Worm (Caenorhabditis elegans) whole organism, L3 larva: ENCODE results near the gene dhgd-1.

Source experiments
- R02D3.7 ChIP-seq: fragments of 150-350 bp; optimal IDR thresholded peaks from 2 replicates; lab custom pipeline; 2014; ENCODE audit warnings: missing biosample characterization, missing genetic modification characterization
- ZK546.5 ChIP-seq: sonication (generic microtip); optimal IDR thresholded peaks from 2 replicates; lab custom pipeline; 2017; ENCODE audit warnings: missing biosample characterization, missing genetic modification characterization
- aly-2 ChIP-seq: fragments of 150-350 bp; optimal IDR thresholded peaks from 2 replicates; lab custom pipeline; 2014; ENCODE audit warnings: missing biosample characterization, missing genetic modification characterization
- ceh-16 ChIP-seq: sonication (generic microtip); optimal IDR thresholded peaks from 2 replicates; lab custom pipeline; 2017; ENCODE audit warnings: missing biosample characterization, missing genetic modification characterization
- ceh-28 ChIP-seq: fragments of 150-350 bp; optimal IDR thresholded peaks from 2 replicates; lab custom pipeline; 2014; ENCODE audit warnings: missing biosample characterization, missing genetic modification reagents, missing genetic modification characterization
- ceh-82 ChIP-seq: fragments of 150-350 bp; optimal IDR thresholded peaks from 2 replicates; lab custom pipeline; 2014; ENCODE audit warnings: missing biosample characterization, missing genetic modification characterization
- ceh-9 ChIP-seq: sonication (generic microtip); optimal IDR thresholded peaks from 2 replicates; lab custom pipeline; 2018; ENCODE audit warnings: missing biosample characterization, missing genetic modification characterization
- daf-12 ChIP-seq: fragments of 150-350 bp; optimal IDR thresholded peaks from 2 replicates; lab custom pipeline; 2014; ENCODE audit warnings: missing biosample characterization, missing genetic modification reagents, missing genetic modification characterization
- egl-27 ChIP-seq: sonication (generic microtip); optimal IDR thresholded peaks from 4 replicates; lab custom pipeline; 2017; ENCODE audit warnings: missing biosample characterization, missing genetic modification reagents, missing genetic modification characterization
- egl-5 ChIP-seq: fragments of 150-350 bp; optimal IDR thresholded peaks from 2 replicates; lab custom pipeline; 2017; ENCODE audit warnings: missing biosample characterization, missing genetic modification reagents, missing genetic modification characterization, inconsistent platforms
- elt-1 ChIP-seq: fragments of 150-350 bp; optimal IDR thresholded peaks from 2 replicates; lab custom pipeline; 2014; ENCODE audit warnings: missing biosample characterization, missing genetic modification characterization
- elt-2 ChIP-seq: sonication (generic microtip); optimal IDR thresholded peaks from 2 replicates; lab custom pipeline; 2016; ENCODE audit warnings: missing genetic modification reagents, mild to moderate bottlenecking, missing genetic modification characterization, missing compliant biosample characterization
- eor-1 ChIP-seq, 2 experiments: fragments of 150-350 bp; optimal IDR thresholded peaks; 2 replicates each; lab custom pipeline; 2014 to 2018; ENCODE audit warnings: missing biosample characterization in 2 of 2, missing genetic modification characterization in 2 of 2
- fkh-10 ChIP-seq: sonication (generic microtip); optimal IDR thresholded peaks from 2 replicates; lab custom pipeline; 2017; ENCODE audit warnings: missing biosample characterization, missing genetic modification reagents, missing genetic modification characterization
- fkh-2 ChIP-seq: fragments of 150-350 bp; optimal IDR thresholded peaks from 2 replicates; lab custom pipeline; 2014; ENCODE audit warnings: missing biosample characterization, missing genetic modification reagents, missing genetic modification characterization
- hmg-11 ChIP-seq: sonication (generic microtip); optimal IDR thresholded peaks from 2 replicates; lab custom pipeline; 2016; ENCODE audit warnings: missing genetic modification characterization, missing compliant biosample characterization
- jun-1 ChIP-seq: fragments of 150-350 bp; optimal IDR thresholded peaks from 2 replicates; lab custom pipeline; 2014; ENCODE audit warnings: missing biosample characterization, missing genetic modification reagents, missing genetic modification characterization
- lin-15B ChIP-seq: fragments of 150-350 bp; optimal IDR thresholded peaks from 2 replicates; lab custom pipeline; 2014; ENCODE audit warnings: missing biosample characterization, missing genetic modification characterization
- lin-39 ChIP-seq: fragments of 150-350 bp; optimal IDR thresholded peaks from 2 replicates; lab custom pipeline; 2018; ENCODE audit warnings: missing biosample characterization, missing genetic modification reagents, missing genetic modification characterization
- lsy-12 ChIP-seq: sonication (generic microtip); optimal IDR thresholded peaks from 2 replicates; lab custom pipeline; 2016; ENCODE audit warnings: mild to moderate bottlenecking, missing genetic modification characterization, missing compliant biosample characterization
- mdl-1 ChIP-seq: fragments of 150-350 bp; optimal IDR thresholded peaks from 2 replicates; lab custom pipeline; 2014; ENCODE audit warnings: missing biosample characterization, missing genetic modification characterization
- nfya-1 ChIP-seq: sonication (generic microtip); optimal IDR thresholded peaks from 2 replicates; lab custom pipeline; 2017; ENCODE audit warnings: missing genetic modification characterization, mild to moderate bottlenecking, missing compliant biosample characterization, antibody characterized with exemption, moderate library complexity; ENCODE audit not compliant: insufficient read depth
- nhr-11 ChIP-seq: fragments of 150-350 bp; optimal IDR thresholded peaks from 2 replicates; lab custom pipeline; 2014; ENCODE audit warnings: missing biosample characterization, missing genetic modification characterization
- nhr-12 ChIP-seq: fragments of 150-350 bp; optimal IDR thresholded peaks from 2 replicates; lab custom pipeline; 2014; ENCODE audit warnings: missing biosample characterization, missing genetic modification characterization
- nhr-23 ChIP-seq: fragments of 150-350 bp; optimal IDR thresholded peaks from 2 replicates; lab custom pipeline; 2014; ENCODE audit warnings: missing biosample characterization, missing genetic modification reagents, missing genetic modification characterization
- nhr-25 ChIP-seq: sonication (generic microtip); optimal IDR thresholded peaks from 2 replicates; lab custom pipeline; 2017; ENCODE audit warnings: missing biosample characterization, missing genetic modification characterization
- nhr-43 ChIP-seq: sonication (generic microtip); optimal IDR thresholded peaks from 2 replicates; lab custom pipeline; 2016; ENCODE audit warnings: mild to moderate bottlenecking, missing genetic modification characterization, missing compliant biosample characterization; ENCODE audit not compliant: poor library complexity, severe bottlenecking
- nhr-77 ChIP-seq: fragments of 150-350 bp; optimal IDR thresholded peaks from 2 replicates; lab custom pipeline; 2014; ENCODE audit warnings: missing biosample characterization, missing genetic modification characterization
- pha-4 ChIP-seq: fragments of 150-350 bp; optimal IDR thresholded peaks from 2 replicates; lab custom pipeline; 2014; ENCODE audit warnings: missing biosample characterization, missing genetic modification reagents, missing genetic modification characterization
- skn-1 ChIP-seq: fragments of 150-350 bp; optimal IDR thresholded peaks from 2 replicates; lab custom pipeline; 2014; ENCODE audit warnings: missing biosample characterization, missing genetic modification characterization
- snpc-4 ChIP-seq: fragments of 150-350 bp; optimal IDR thresholded peaks from 2 replicates; lab custom pipeline; 2014; ENCODE audit warnings: missing biosample characterization, missing genetic modification characterization
- tbx-2 ChIP-seq: sonication (generic microtip); optimal IDR thresholded peaks from 2 replicates; lab custom pipeline; 2016; ENCODE audit warnings: mild to moderate bottlenecking, missing genetic modification characterization, missing compliant biosample characterization
- unc-39 ChIP-seq: sonication (generic microtip); optimal IDR thresholded peaks from 4 replicates; lab custom pipeline; 2017; ENCODE audit warnings: missing biosample characterization, missing genetic modification characterization
- unc-62 ChIP-seq: fragments of 150-350 bp; sonication (generic microtip); optimal IDR thresholded peaks from 4 replicates; lab custom pipeline; 2014; ENCODE audit warnings: missing biosample characterization, missing genetic modification reagents, missing genetic modification characterization
- zag-1 ChIP-seq: fragments of 150-350 bp; optimal IDR thresholded peaks from 2 replicates; lab custom pipeline; 2014; ENCODE audit warnings: missing biosample characterization, missing genetic modification characterization
- ztf-11 ChIP-seq: fragments of 150-350 bp; optimal IDR thresholded peaks from 2 replicates; lab custom pipeline; 2014; ENCODE audit warnings: missing biosample characterization, missing genetic modification characterization
- ztf-4 ChIP-seq: fragments of 150-350 bp; optimal IDR thresholded peaks from 2 replicates; lab custom pipeline; 2014; ENCODE audit warnings: missing biosample characterization, missing genetic modification characterization

The dhgd-1 gene

ce11 chrII:11535429-11535828 is 16.5 kb downstream of the dhgd-1 start:
- no peak for TF ChIP-seq R02D3.7
- TF ChIP-seq elt-2 (tag; lab: Kevin White, UChicago): no peak
- TF ChIP-seq nhr-25 (tag; lab: Kevin White, UChicago): no peak
- TF ChIP-seq, all 47 proteins: peak for 0

- TF ChIP-seq R02D3.7 (peak; percentile 57), nfya-1 (tag; lab: Kevin White, UChicago) (peak; percentile 54), lsy-12 (tag; lab: Kevin White, UChicago) (peak; percentile 81), lin-15B (tag; lab: Kevin White, UChicago) (peak; percentile 81), ztf-4 (tag; lab: Kevin White, UChicago) (peak; percentile 18), jun-1 (tag; lab: Kevin White, UChicago) (peak; percentile 77), nhr-11 (tag; lab: Kevin White, UChicago) (peak; percentile 2), snpc-4 (tag; lab: Kevin White, UChicago) (peak; percentile 76), fkh-10 (peak; percentile 18), pha-4 (tag; lab: Kevin White, UChicago) (peak; percentile 67), nhr-25 (tag; lab: Kevin White, UChicago) (peak; percentile 46), tbx-2 (tag; lab: Kevin White, UChicago) (peak; percentile 47), lin-39 (tag; lab: Kevin White, UChicago) (peak; percentile 36), hmg-11 (tag; lab: Kevin White, UChicago) (peak; percentile 18), ceh-28 (tag; lab: Kevin White, UChicago) (peak; percentile 72), elt-2 (tag; lab: Kevin White, UChicago) (peak; percentile 40), nhr-43 (tag; lab: Kevin White, UChicago) (peak; percentile 67), ceh-82 (tag; lab: Kevin White, UChicago) (peak; percentile 67), nhr-23 (tag; lab: Kevin White, UChicago) (peak; percentile 64)
Measured at ce11 chrII:11534429-11535099, 17.3 kb downstream of the dhgd-1 start, which contains the start of gene Y62F5A.12. Gene Y62F5A.12, minus strand, starts transcription at chrII:11534479.

- no peak for TF ChIP-seq aly-2
- no peak for TF ChIP-seq ceh-28 (tag; lab: Kevin White, UChicago)
- TF ChIP-seq elt-1: no peak
- no peak for TF ChIP-seq R02D3.7
- no peak for TF ChIP-seq unc-62 (GFP tag; lab: Kevin White, UChicago)
- no peak for TF ChIP-seq egl-27 (tag; lab: Kevin White, UChicago)
- TF ChIP-seq fkh-10: no peak
- TF ChIP-seq nhr-12 (tag; lab: Kevin White, UChicago): no peak
- no peak for TF ChIP-seq skn-1 (tag; lab: Kevin White, UChicago)
- TF ChIP-seq ceh-16 (tag; lab: Kevin White, UChicago): no peak
Measured at ce11 chrII:11533716-11534115, 18.2 kb downstream of the dhgd-1 start, which contains the start of gene mdt-8. Gene mdt-8, minus strand, starts transcription at chrII:11533816.

ce11 chrII:11526954-11527353 is 24.9 kb downstream of the dhgd-1 start, which contains the start of gene age-1:
Gene age-1, minus strand, starts transcription at chrII:11527054.
- TF ChIP-seq nhr-77: no peak
- no peak for TF ChIP-seq nhr-43 (tag; lab: Kevin White, UChicago)
- TF ChIP-seq ztf-11 (tag; lab: Kevin White, UChicago): no peak
- no peak for TF ChIP-seq zag-1 (tag; lab: Kevin White, UChicago)
- TF ChIP-seq ZK546.5 (tag; lab: Kevin White, UChicago): no peak
- no peak for TF ChIP-seq nfya-1 (tag; lab: Kevin White, UChicago)

ce11 chrII:11521300-11521699 is 30.6 kb downstream of the dhgd-1 start, which contains the start of gene Y62F5A.10:
Gene Y62F5A.10, plus strand, starts transcription at chrII:11521600.
- TF ChIP-seq mdl-1: no peak
- no peak for TF ChIP-seq nfya-1 (tag; lab: Kevin White, UChicago)
- TF ChIP-seq egl-5 (tag; lab: Kevin White, UChicago): no peak
- TF ChIP-seq fkh-2: no peak
- TF ChIP-seq daf-12 (tag; lab: Kevin White, UChicago): no peak
- TF ChIP-seq ztf-4 (tag; lab: Kevin White, UChicago): no peak
- no peak for TF ChIP-seq lin-39 (tag; lab: Kevin White, UChicago)
- TF ChIP-seq aly-2: no peak
- TF ChIP-seq unc-39: no peak
- no peak for TF ChIP-seq ceh-9 (tag; lab: Kevin White, UChicago)
- TF ChIP-seq nhr-25 (tag; lab: Kevin White, UChicago): no peak
- no peak for TF ChIP-seq pha-4 (tag; lab: Kevin White, UChicago)
- no peak for TF ChIP-seq zag-1 (tag; lab: Kevin White, UChicago)
- no peak for TF ChIP-seq nhr-77
- TF ChIP-seq eor-1 (tag; optimal IDR thresholded peaks at IDR 0.05; lab: Kevin White, UChicago): no peak
- TF ChIP-seq ZK546.5 (tag; lab: Kevin White, UChicago): no peak
